Worm (Caenorhabditis elegans): ENCODE measurements around the gene tmed-10.

The tmed-10 gene

DNA sequence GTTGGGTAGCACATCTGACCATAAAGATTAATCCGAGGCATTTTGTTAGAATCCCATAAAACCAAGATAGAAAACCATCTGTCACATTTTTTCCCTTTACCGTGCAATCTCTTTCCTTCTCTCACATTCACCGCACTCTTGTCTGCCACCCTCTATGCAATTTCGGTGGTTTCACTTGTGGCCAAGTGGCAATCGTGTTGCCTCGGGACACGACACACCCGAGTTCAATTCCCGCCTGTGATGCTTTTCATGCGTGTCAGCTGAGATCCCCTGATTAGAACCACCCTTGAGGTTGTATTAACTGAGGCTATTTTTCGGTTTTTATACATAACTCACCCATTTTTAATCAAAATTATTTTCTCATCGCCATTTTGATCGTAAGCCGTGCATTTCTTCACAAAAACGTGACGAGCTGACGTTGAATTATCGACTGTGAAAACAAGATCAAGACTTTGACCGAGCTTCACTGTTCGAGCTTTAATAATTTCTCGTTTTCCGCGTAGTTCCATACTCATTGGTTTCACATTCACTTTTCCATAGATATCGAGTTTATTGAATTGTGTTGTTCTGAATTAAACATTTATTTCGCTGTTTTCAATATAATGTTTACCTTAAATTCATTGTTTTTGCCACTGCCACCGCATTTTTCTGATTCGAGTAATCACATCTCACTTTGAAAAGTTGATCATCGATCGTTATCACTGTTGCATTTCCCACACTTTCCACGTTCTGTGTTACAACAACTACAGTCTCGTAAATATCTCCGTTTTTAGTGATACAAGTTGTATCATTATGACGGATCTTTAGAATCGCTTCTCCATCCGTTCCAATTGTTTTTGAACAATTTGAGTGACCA, 12.5 kb downstream of the tmed-10 start (continued):
- TF ChIP-seq sox-4 (tag; optimal IDR thresholded peaks at IDR 0.05): peak; percentile 16
- peak in 1 of 2 experiments; percentile 85 for TF ChIP-seq mdl-1 (tag; optimal IDR thresholded peaks at IDR 0.05)
- no peak for TF ChIP-seq unc-98 (GFP tag; IDR thresholded peaks at IDR 0.05)
- TF ChIP-seq ztf-4 (tag; optimal IDR thresholded peaks at IDR 0.05): peak; percentile 8
- TF ChIP-seq ceh-63 (GFP tag; optimal IDR thresholded peaks at IDR 0.05): no peak
- TF ChIP-seq nhr-90 (tag; optimal IDR thresholded peaks at IDR 0.05; ENCODE audit: poor library complexity): peak; percentile 84
- peak; percentile 70 for TF ChIP-seq snu-23 (GFP tag; optimal IDR thresholded peaks at IDR 0.05)
- no peak for TF ChIP-seq egl-27 (tag; optimal IDR thresholded peaks at IDR 0.05)
- TF ChIP-seq nhr-77 (tag; optimal IDR thresholded peaks at IDR 0.05): peak; percentile 74
- peak; percentile 5 for TF ChIP-seq hpl-2 (GFP tag; optimal IDR thresholded peaks at IDR 0.05)
- TF ChIP-seq nhr-84 (tag; optimal IDR thresholded peaks at IDR 0.05): no peak
- TF ChIP-seq fkh-8 (tag; optimal IDR thresholded peaks at IDR 0.05): no peak
- TF ChIP-seq nhr-237 (tag; optimal IDR thresholded peaks at IDR 0.05): no peak
- peak; percentile 66 for TF ChIP-seq skn-1 (tag; optimal IDR thresholded peaks at IDR 0.05)
- TF ChIP-seq zag-1 (tag; optimal IDR thresholded peaks at IDR 0.05): no peak
- peak; percentile 42 to 82 for TF ChIP-seq lin-35 (GFP tag; optimal IDR thresholded peaks at IDR 0.05)
- TF ChIP-seq F16B12.6 (tag; optimal IDR thresholded peaks at IDR 0.05): peak; percentile 3
- TF ChIP-seq unc-30 (tag; optimal IDR thresholded peaks at IDR 0.05): no peak
- TF ChIP-seq lir-3 (tag; optimal IDR thresholded peaks at IDR 0.05; ENCODE audit: poor library complexity): peak; percentile 48
- TF ChIP-seq snpc-4 (tag; optimal IDR thresholded peaks at IDR 0.05): peak; percentile 70
- no peak for TF ChIP-seq ceh-88 (GFP tag; IDR thresholded peaks at IDR 0.05)
- TF ChIP-seq nhr-85 (tag): peak; percentile 81
- no peak for TF ChIP-seq tlp-1 (tag; optimal IDR thresholded peaks at IDR 0.05)
- no peak for TF ChIP-seq ces-1 (GFP tag; optimal IDR thresholded peaks at IDR 0.05)
- TF ChIP-seq lin-15B (tag; optimal IDR thresholded peaks at IDR 0.05): no peak
- TF ChIP-seq alr-1 (tag; optimal IDR thresholded peaks at IDR 0.05; ENCODE audit: borderline replicate concordance): no peak
- TF ChIP-seq nhr-47 (tag; optimal IDR thresholded peaks at IDR 0.05): peak; percentile 75
- TF ChIP-seq ceh-8 (GFP tag; optimal IDR thresholded peaks at IDR 0.05): peak; percentile 45
- peak; percentile 75 to 86 (median 79) for TF ChIP-seq ceh-82 (tag; optimal IDR thresholded peaks at IDR 0.05)
- peak in 2 of 6 experiments; percentile 77 to 82 for TF ChIP-seq elt-3 (tag; optimal IDR thresholded peaks at IDR 0.05)
- peak; percentile 60 for TF ChIP-seq fos-1 (tag; optimal IDR thresholded peaks at IDR 0.05)
- peak; percentile 80 for TF ChIP-seq nhr-71 (tag; optimal IDR thresholded peaks at IDR 0.05)
- peak; percentile 31 for TF ChIP-seq unc-86 (tag; optimal IDR thresholded peaks at IDR 0.05)
- no peak for TF ChIP-seq nhr-76 (tag; optimal IDR thresholded peaks at IDR 0.05)
- peak; percentile 52 for TF ChIP-seq sup-37 (GFP tag; optimal IDR thresholded peaks at IDR 0.05)
- TF ChIP-seq efl-3 (GFP tag; optimal IDR thresholded peaks at IDR 0.05): peak; percentile 64
- TF ChIP-seq blmp-1 (tag; optimal IDR thresholded peaks at IDR 0.05): peak; percentile 67
- no peak for TF ChIP-seq ets-5 (GFP tag; IDR thresholded peaks at IDR 0.05)
- peak; percentile 64 for TF ChIP-seq tbx-2 (tag; optimal IDR thresholded peaks at IDR 0.05)
- TF ChIP-seq nhr-19 (GFP tag; conservative IDR thresholded peaks at IDR 0.05): peak; percentile 78
- TF ChIP-seq ceh-90 (tag; optimal IDR thresholded peaks at IDR 0.05): no peak
- peak; percentile 66 for TF ChIP-seq elt-2 (tag; optimal IDR thresholded peaks at IDR 0.05)
- peak; percentile 50 to 63 for TF ChIP-seq efl-1 (optimal IDR thresholded peaks at IDR 0.05)
- peak; percentile 41 to 94 for TF ChIP-seq efl-1 (GFP tag; optimal IDR thresholded peaks at IDR 0.05 in 1 of 2)
- peak in 1 of 2 experiments; percentile 80 for TF ChIP-seq ztf-11 (tag; optimal IDR thresholded peaks at IDR 0.05)
- peak; percentile 65 for TF ChIP-seq grh-1 (GFP tag; IDR thresholded peaks at IDR 0.05)
- TF ChIP-seq nhr-11 (tag; optimal IDR thresholded peaks at IDR 0.05): no peak
- TF ChIP-seq dpl-1 (GFP tag; optimal IDR thresholded peaks at IDR 0.05): peak; percentile 16 to 52 (median 33)
- TF ChIP-seq nhr-28 (tag; optimal IDR thresholded peaks at IDR 0.05): no peak
- no peak for TF ChIP-seq C04F5.9 (tag; optimal IDR thresholded peaks at IDR 0.05)
- no peak for TF ChIP-seq mef-2 (tag; optimal IDR thresholded peaks at IDR 0.05)

Measured in whole organism, L1 larva.